Worm (Caenorhabditis elegans): ENCODE results near the gene R07B1.6.
A peak's percentile ranks its signal among the peaks of the same experiment; 100 is the strongest.

The R07B1.6 gene

ce11 chrX:9851745-9852330, 14.6 kb upstream of the R07B1.6 start, which contains the start of gene lec-7:
Gene lec-7, plus strand, starts transcription at chrX:9852041.
- no peak for TF ChIP-seq madf-10 (tag; optimal IDR thresholded peaks at IDR 0.05)
- no peak for TF ChIP-seq lsy-27 (tag; optimal IDR thresholded peaks at IDR 0.05; ENCODE audit: borderline replicate concordance, insufficient read depth)
- peak; percentile 46 for TF ChIP-seq nhr-80 (tag; optimal IDR thresholded peaks at IDR 0.05)
- TF ChIP-seq pha-4 (tag; optimal IDR thresholded peaks at IDR 0.05) = peak; percentile 53

ce11 chrX:9856618-9857017, 9.8 kb upstream of the R07B1.6 start, which contains the start of gene R07B1.11:
Gene R07B1.11, plus strand, starts transcription at chrX:9856918.
- TF ChIP-seq attf-5 (GFP tag; optimal IDR thresholded peaks at IDR 0.05) (no peak), ztf-26 (tag; optimal IDR thresholded peaks at IDR 0.05) (no peak), him-1 (tag; optimal IDR thresholded peaks at IDR 0.05) (no peak)

DNA sequence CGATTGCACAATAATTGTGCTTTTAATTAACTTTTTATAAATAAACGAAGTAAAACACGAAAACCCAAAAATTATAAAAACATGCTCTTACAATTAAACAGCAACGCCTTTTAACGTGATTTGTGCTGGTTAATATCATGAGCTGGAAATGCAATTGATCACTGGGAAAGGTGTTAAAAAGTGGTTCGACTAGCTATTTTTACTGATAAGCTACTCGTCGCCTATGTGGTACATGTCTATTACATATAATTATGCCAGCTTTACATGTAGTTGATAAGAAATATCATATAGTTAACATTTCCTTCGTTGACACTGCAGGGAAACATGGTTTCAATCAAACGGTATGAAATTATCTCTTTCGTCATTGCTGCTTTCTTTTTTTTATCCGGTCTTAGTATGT, 8.4 kb upstream of the R07B1.6 start, which contains the start of gene scav-5:
Gene scav-5 (plus strand): TSS at position 297 of the 400 bp plus-strand sequence.
- TF ChIP-seq ZK185.1 (tag; optimal IDR thresholded peaks at IDR 0.05; ENCODE audit: poor library complexity, severe bottlenecking) (no peak), nhr-80 (tag; optimal IDR thresholded peaks at IDR 0.05) (peak; percentile 84), ets-4 (GFP tag; optimal IDR thresholded peaks at IDR 0.05) (peak; percentile 3), lin-26 (GFP tag; IDR thresholded peaks at IDR 0.05) (no peak)

DNA sequence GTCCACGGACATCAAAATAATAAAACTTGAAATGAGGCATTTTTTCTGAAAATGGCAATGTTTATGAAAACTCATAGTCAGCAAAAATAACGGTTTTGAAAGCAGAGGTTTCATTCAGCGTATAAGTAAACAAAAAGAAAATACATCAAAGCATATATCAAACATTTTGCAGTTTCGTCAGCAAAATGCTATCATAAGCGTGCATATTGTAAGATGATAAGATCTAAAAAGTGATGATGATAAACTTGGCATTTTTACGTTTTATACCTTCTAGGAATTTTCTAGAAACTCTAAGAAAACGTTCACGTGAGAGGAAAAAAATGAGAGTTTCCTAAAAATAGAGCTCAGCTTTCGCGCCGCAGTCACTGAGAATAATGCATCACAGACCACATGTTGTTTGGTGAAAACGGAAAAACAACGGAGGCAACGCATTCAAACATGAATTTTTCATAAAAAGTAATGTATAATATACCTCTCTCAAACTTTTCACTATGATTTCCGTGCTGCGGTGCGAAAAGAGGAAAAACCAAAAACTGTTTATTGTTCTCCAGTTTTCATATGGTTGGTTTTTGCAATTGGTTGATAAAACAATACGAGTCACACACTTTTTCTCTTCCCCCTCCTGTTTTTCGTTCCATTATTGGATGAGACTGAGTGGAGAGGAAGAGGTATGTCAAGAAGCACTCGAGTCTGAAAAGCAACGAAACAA, 3.4 kb upstream of the R07B1.6 start, which contains the start of the genes gst-36 and R07B1.5:
Gene gst-36 (minus strand): TSS at position 45 of the 709 bp plus-strand sequence.
Gene R07B1.5 (plus strand): TSS at position 665 of the 709 bp plus-strand sequence.
- no peak for TF ChIP-seq ccch-3 (GFP tag; optimal IDR thresholded peaks at IDR 0.05)
- no peak for TF ChIP-seq atf-7 (tag; optimal IDR thresholded peaks at IDR 0.05)
- peak; percentile 68 for TF ChIP-seq nhr-80 (tag; optimal IDR thresholded peaks at IDR 0.05)

DNA sequence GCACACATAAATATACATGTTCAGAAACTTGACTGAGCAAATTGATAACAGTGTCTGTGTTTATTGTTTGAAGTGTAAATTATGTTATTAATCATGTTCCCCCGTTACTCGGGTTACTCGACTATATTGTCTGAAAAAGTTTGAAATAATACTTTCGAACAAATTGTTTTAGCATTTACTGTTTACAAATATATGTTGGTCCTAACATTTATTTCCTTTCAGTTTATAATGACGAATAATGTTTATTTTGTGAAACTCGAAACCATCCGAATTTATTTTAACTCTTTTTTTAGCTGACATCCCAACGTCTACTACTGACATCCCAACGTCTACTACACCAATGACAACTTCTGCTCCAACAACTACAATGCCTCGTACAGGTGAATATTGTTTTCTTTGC, 2.4 kb downstream of the R07B1.6 start, which contains the start of gene R07B1.7:
Gene R07B1.7 (plus strand): TSS at position 301 of the 400 bp plus-strand sequence.
- TF ChIP-seq dpl-1 (GFP tag; optimal IDR thresholded peaks at IDR 0.05) = no peak

DNA sequence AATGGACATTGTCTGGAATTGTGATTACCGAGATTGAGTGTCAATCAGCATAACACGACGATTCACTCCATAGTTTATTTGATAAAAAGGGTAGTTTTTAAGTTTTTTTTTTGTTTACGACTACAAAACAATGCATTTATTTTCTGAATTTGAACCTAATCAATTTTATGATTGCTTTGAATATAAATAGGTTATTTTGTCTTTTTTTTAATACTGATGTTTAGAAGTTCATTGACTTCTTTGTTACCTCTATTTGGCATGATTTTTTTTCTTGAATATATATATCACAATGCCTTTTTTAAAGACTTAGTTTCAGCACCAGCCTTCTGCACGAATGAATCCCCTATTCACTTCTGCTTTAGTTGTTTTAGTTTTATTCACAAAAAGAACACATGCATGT, 3.1 kb downstream of the R07B1.6 start, which contains the start of gene R07B1.13:
Gene R07B1.13 (plus strand): TSS at position 301 of the 400 bp plus-strand sequence.
- TF ChIP-seq hlh-26 (GFP tag; conservative IDR thresholded peaks at IDR 0.05) (no peak), dpl-1 (GFP tag; optimal IDR thresholded peaks at IDR 0.05) (no peak)

DNA sequence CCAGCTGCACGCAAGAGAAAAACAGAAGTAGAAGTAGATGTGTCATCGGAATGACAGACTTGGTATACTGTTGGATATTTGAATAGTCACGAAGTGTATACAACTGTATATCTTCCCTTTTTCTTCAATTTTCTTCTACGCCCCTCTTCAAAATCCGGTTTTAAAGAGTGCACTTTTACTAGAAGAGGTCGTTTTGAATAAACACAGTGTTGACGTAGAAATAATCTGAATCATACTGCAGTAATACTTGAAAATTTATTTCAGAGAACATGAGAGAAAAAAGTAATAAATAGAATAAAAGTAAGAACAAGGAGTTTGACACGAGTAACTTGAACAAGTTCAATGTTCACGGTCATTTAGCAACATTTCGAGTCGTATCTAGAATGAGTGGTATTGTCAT, 6.1 kb downstream of the R07B1.6 start, which contains the start of gene R07B1.8:
Gene R07B1.8 (minus strand): TSS at position 101 of the 400 bp plus-strand sequence.
- TF ChIP-seq madf-6 (GFP tag; IDR thresholded peaks at IDR 0.05) (no peak), B0261.1 (tag; optimal IDR thresholded peaks at IDR 0.05) (no peak), snpc-1.1 (tag; optimal IDR thresholded peaks at IDR 0.05; ENCODE audit: insufficient read depth) (no peak), tlf-1 (GFP tag; optimal IDR thresholded peaks at IDR 0.05) (no peak), ccch-3 (GFP tag; optimal IDR thresholded peaks at IDR 0.05) (no peak), ceh-91 (GFP tag; IDR thresholded peaks at IDR 0.05) (no peak), F49E8.2 (tag; optimal IDR thresholded peaks at IDR 0.05; ENCODE audit: insufficient read depth) (no peak), dox-1 (GFP tag; IDR thresholded peaks at IDR 0.05) (no peak), B0035.1 (tag; optimal IDR thresholded peaks at IDR 0.05) (no peak), T07F8.4 (tag; optimal IDR thresholded peaks at IDR 0.05) (no peak), ztf-25 (GFP tag; IDR thresholded peaks at IDR 0.05) (no peak), chd-7 (tag; optimal IDR thresholded peaks at IDR 0.05) (no peak), Y56A3A.18 (GFP tag; IDR thresholded peaks at IDR 0.05) (no peak), zfh-2 (GFP tag; conservative IDR thresholded peaks at IDR 0.05) (no peak), F10E7.11 (tag; optimal IDR thresholded peaks at IDR 0.05) (no peak), attf-6 (GFP tag; IDR thresholded peaks at IDR 0.05) (no peak), madf-10 (tag; optimal IDR thresholded peaks at IDR 0.05) (no peak), ztf-26 (tag; optimal IDR thresholded peaks at IDR 0.05) (no peak)

Measured in whole organism, young adult.